Worm (Caenorhabditis elegans) whole organism, young adult: ENCODE measurements around the gene Y46G5A.38.

Experiments used
- B0035.1 ChIP-seq: sonication (generic microtip); optimal IDR thresholded peaks from 2 replicates; lab custom pipeline; 2016; ENCODE audit warnings: missing genetic modification characterization, mild to moderate bottlenecking, missing compliant biosample characterization, missing genotype, missing genetic modification reagents
- C17E4.6 ChIP-seq: fragments of 200-800 bp; sonication (Bioruptor generic); IDR thresholded peaks from 2 replicates; pipeline ENCODE4 v1.3.6; 2022; ENCODE audit warnings: missing genetic modification reagents, missing genetic modification characterization, missing compliant biosample characterization
- F33H1.4 ChIP-seq: fragments of 200-800 bp; sonication (Bioruptor generic); IDR thresholded peaks from 2 replicates; pipeline ENCODE4 v1.3.6; 2022; ENCODE audit warnings: missing genetic modification reagents, missing genetic modification characterization, missing compliant biosample characterization
- F55B11.4 ChIP-seq: sonication (generic microtip); optimal IDR thresholded peaks from 2 replicates; lab custom pipeline; 2016; ENCODE audit warnings: missing compliant biosample characterization, missing genetic modification characterization, borderline replicate concordance; ENCODE audit not compliant: insufficient read depth
- T26A5.8 ChIP-seq: sonication (generic microtip); optimal IDR thresholded peaks from 2 replicates; lab custom pipeline; 2016; ENCODE audit warnings: missing genetic modification characterization, missing compliant biosample characterization
- Y53F4B.3 ChIP-seq: fragments of 200-800 bp; sonication (Bioruptor generic); IDR thresholded peaks from 2 replicates; pipeline ENCODE4 v1.3.6; 2022; ENCODE audit warnings: missing genetic modification reagents, missing genetic modification characterization, missing compliant biosample characterization
- Y79H2A.3 ChIP-seq: fragments of 200-800 bp; sonication (Bioruptor generic); conservative IDR thresholded peaks from 2 replicates; pipeline ENCODE4 v1.3.6; 2022; ENCODE audit warnings: missing genetic modification reagents, missing genetic modification characterization, missing compliant biosample characterization
- Y95B8A.8 ChIP-seq: fragments of 200-800 bp; sonication (Bioruptor generic); IDR thresholded peaks from 2 replicates; pipeline ENCODE4 v1.3.6; 2022; ENCODE audit warnings: missing genetic modification reagents, missing genetic modification characterization, missing compliant biosample characterization
- akir-1 ChIP-seq: fragments of 200-800 bp; sonication (Bioruptor generic); optimal IDR thresholded peaks from 2 replicates; lab custom pipeline; 2018; ENCODE audit warnings: mild to moderate bottlenecking, missing genetic modification characterization, moderate library complexity, missing compliant biosample characterization
- aptf-2 ChIP-seq: fragments of 200-800 bp; sonication (Bioruptor generic); conservative IDR thresholded peaks from 2 replicates; pipeline ENCODE4 v1.3.6; 2022; ENCODE audit warnings: missing genetic modification reagents, missing genetic modification characterization, missing compliant biosample characterization
- atf-7 ChIP-seq: sonication (generic microtip); optimal IDR thresholded peaks from 2 replicates; lab custom pipeline; 2017; ENCODE audit warnings: mild to moderate bottlenecking, missing genetic modification characterization, missing compliant biosample characterization
- attf-3 ChIP-seq: fragments of 200-800 bp; sonication (Bioruptor generic); conservative IDR thresholded peaks from 2 replicates; pipeline ENCODE4 v1.3.6; 2022; ENCODE audit warnings: missing genetic modification reagents, missing genetic modification characterization, missing compliant biosample characterization
- bed-1 ChIP-seq: fragments of 200-800 bp; sonication (Bioruptor generic); IDR thresholded peaks from 2 replicates; pipeline ENCODE4 v1.3.6; 2022; ENCODE audit warnings: missing genetic modification reagents, missing genetic modification characterization, missing compliant biosample characterization
- cebp-2 ChIP-seq: fragments of 200-800 bp; sonication (Bioruptor generic); IDR thresholded peaks from 2 replicates; pipeline ENCODE4 v1.3.6; 2022; ENCODE audit warnings: missing genetic modification characterization, missing compliant biosample characterization
- ceh-100 ChIP-seq: fragments of 200-800 bp; sonication (Bioruptor generic); IDR thresholded peaks from 2 replicates; pipeline ENCODE4 v1.3.6; 2022; ENCODE audit warnings: missing genetic modification reagents, missing genetic modification characterization, missing compliant biosample characterization
- ceh-58 ChIP-seq: fragments of 200-800 bp; sonication (Bioruptor generic); IDR thresholded peaks from 2 replicates; pipeline ENCODE4 v1.3.6; 2022; ENCODE audit warnings: missing genetic modification characterization, missing compliant biosample characterization
- egl-18 ChIP-seq: fragments of 200-800 bp; sonication (Bioruptor generic); IDR thresholded peaks from 2 replicates; pipeline ENCODE4 v1.3.6; 2022; ENCODE audit warnings: missing genetic modification reagents, missing genetic modification characterization, missing compliant biosample characterization
- egl-44 ChIP-seq: fragments of 200-800 bp; sonication (Bioruptor generic); IDR thresholded peaks from 2 replicates; pipeline ENCODE4 v1.3.6; 2022; ENCODE audit warnings: missing genetic modification reagents, missing genetic modification characterization, missing compliant biosample characterization
- egrh-3 ChIP-seq: fragments of 200-800 bp; sonication (Bioruptor generic); IDR thresholded peaks from 2 replicates; pipeline ENCODE4 v1.3.6; 2022; ENCODE audit warnings: missing genetic modification reagents, missing genetic modification characterization, missing compliant biosample characterization
- ekl-4 ChIP-seq: fragments of 200-800 bp; sonication (Bioruptor generic); IDR thresholded peaks from 2 replicates; pipeline ENCODE4 v1.3.6; 2022; ENCODE audit warnings: missing genetic modification reagents, missing genetic modification characterization, missing compliant biosample characterization
- hrde-1 ChIP-seq: sonication (generic microtip); optimal IDR thresholded peaks from 2 replicates; lab custom pipeline; 2016; ENCODE audit warnings: missing genetic modification characterization, mild to moderate bottlenecking, missing compliant biosample characterization, moderate library complexity, missing genotype, missing genetic modification reagents, borderline replicate concordance
- lag-1 ChIP-seq: fragments of 200-800 bp; sonication (Bioruptor generic); IDR thresholded peaks from 2 replicates; pipeline ENCODE4 v1.3.6; 2022; ENCODE audit warnings: missing genetic modification reagents, missing genetic modification characterization, missing compliant biosample characterization
- let-607 ChIP-seq, 2 experiments: fragments of 200-800 bp in 1 of 2; sonication (Bioruptor generic) in 1 of 2; sonication (generic microtip) in 1 of 2; optimal IDR thresholded peaks; 2 replicates each; lab custom pipeline; 2016 to 2018; ENCODE audit warnings: mild to moderate bottlenecking in 2 of 2, missing compliant biosample characterization in 2 of 2, missing genetic modification characterization in 2 of 2, moderate library complexity in 2 of 2, missing genotype in 1 of 2
- lin-35 ChIP-seq, 3 experiments: fragments of 150-350 bp in 2 of 3; sonication (generic microtip) in 1 of 3; optimal IDR thresholded peaks; 2 replicates each; lab custom pipeline; 2014 to 2018; ENCODE audit warnings: missing biosample characterization in 3 of 3, missing genetic modification characterization in 3 of 3, missing genetic modification reagents in 3 of 3
- lin-54 ChIP-seq: fragments of 200-800 bp; sonication (Bioruptor generic); optimal IDR thresholded peaks from 2 replicates; lab custom pipeline; 2018; ENCODE audit warnings: mild to moderate bottlenecking, missing genetic modification characterization, missing compliant biosample characterization
- lir-1 ChIP-seq: fragments of 200-800 bp; sonication (Bioruptor generic); conservative IDR thresholded peaks from 2 replicates; pipeline ENCODE4 v1.3.6; 2022; ENCODE audit warnings: missing genetic modification reagents, missing genetic modification characterization, missing compliant biosample characterization
- lsy-27 ChIP-seq: sonication (generic microtip); optimal IDR thresholded peaks from 2 replicates; lab custom pipeline; 2017; ENCODE audit warnings: missing genetic modification characterization, mild to moderate bottlenecking, missing compliant biosample characterization, antibody characterized with exemption, missing genotype, borderline replicate concordance; ENCODE audit not compliant: insufficient read depth
- madf-10 ChIP-seq: sonication (generic microtip); optimal IDR thresholded peaks from 2 replicates; lab custom pipeline; 2016; ENCODE audit warnings: mild to moderate bottlenecking, missing genetic modification characterization, missing compliant biosample characterization
- madf-3 ChIP-seq: fragments of 200-800 bp; sonication (Bioruptor generic); IDR thresholded peaks from 2 replicates; pipeline ENCODE4 v1.3.6; 2022; ENCODE audit warnings: missing genetic modification reagents, missing genetic modification characterization, missing compliant biosample characterization
- mxl-1 ChIP-seq: sonication (generic microtip); optimal IDR thresholded peaks from 2 replicates; lab custom pipeline; 2016; ENCODE audit warnings: missing genetic modification characterization, missing compliant biosample characterization
- nfya-2 ChIP-seq: fragments of 200-800 bp; sonication (Bioruptor generic); IDR thresholded peaks from 2 replicates; pipeline ENCODE4 v1.3.6; 2022; ENCODE audit warnings: missing genetic modification reagents, missing genetic modification characterization, missing compliant biosample characterization
- nhr-120 ChIP-seq: fragments of 200-800 bp; sonication (Bioruptor generic); IDR thresholded peaks from 2 replicates; pipeline ENCODE4 v1.3.6; 2022; ENCODE audit warnings: missing genetic modification characterization, missing compliant biosample characterization
- nhr-179 ChIP-seq: sonication (generic microtip); optimal IDR thresholded peaks from 2 replicates; lab custom pipeline; 2016; ENCODE audit warnings: mild to moderate bottlenecking, missing genetic modification characterization, missing compliant biosample characterization
- nhr-80 ChIP-seq: sonication (generic microtip); optimal IDR thresholded peaks from 2 replicates; lab custom pipeline; 2016; ENCODE audit warnings: missing genetic modification characterization, missing compliant biosample characterization
- repo-1 ChIP-seq: sonication (generic microtip); optimal IDR thresholded peaks from 2 replicates; lab custom pipeline; 2017; ENCODE audit warnings: mild to moderate bottlenecking, missing genetic modification characterization, missing compliant biosample characterization
- snpc-1.1 ChIP-seq: sonication (generic microtip); optimal IDR thresholded peaks from 2 replicates; lab custom pipeline; 2017; ENCODE audit warnings: missing genetic modification characterization, mild to moderate bottlenecking, missing compliant biosample characterization, antibody characterized with exemption, moderate library complexity, missing genotype, missing genetic modification reagents; ENCODE audit not compliant: insufficient read depth
- somi-1 ChIP-seq: fragments of 200-800 bp; sonication (Bioruptor generic); optimal IDR thresholded peaks from 2 replicates; lab custom pipeline; 2018; ENCODE audit warnings: mild to moderate bottlenecking, missing genetic modification characterization, missing compliant biosample characterization
- tbx-9 ChIP-seq: sonication (generic microtip); optimal IDR thresholded peaks from 2 replicates; lab custom pipeline; 2016; ENCODE audit warnings: borderline replicate concordance, missing genetic modification characterization, inconsistent platforms, missing compliant biosample characterization
- unc-62 ChIP-seq: fragments of 150-350 bp; optimal IDR thresholded peaks from 2 replicates; lab custom pipeline; 2014; ENCODE audit warnings: missing biosample characterization, missing genetic modification reagents, missing genetic modification characterization
- zim-3 ChIP-seq: sonication (generic microtip); optimal IDR thresholded peaks from 2 replicates; lab custom pipeline; 2017; ENCODE audit warnings: mild to moderate bottlenecking, missing genetic modification characterization, moderate library complexity, missing compliant biosample characterization
- ztf-22 ChIP-seq: fragments of 200-800 bp; sonication (Bioruptor generic); optimal IDR thresholded peaks from 2 replicates; lab custom pipeline; 2018; ENCODE audit warnings: mild to moderate bottlenecking, missing genetic modification characterization, moderate library complexity, missing compliant biosample characterization
- ztf-3 ChIP-seq: fragments of 200-800 bp; sonication (Bioruptor generic); optimal IDR thresholded peaks from 2 replicates; lab custom pipeline; 2018; ENCODE audit warnings: mild to moderate bottlenecking, missing genetic modification characterization, missing compliant biosample characterization

The Y46G5A.38 gene

ce11 chrII:12799927-12800522 is 26.8 kb upstream of the Y46G5A.38 start (continued):
- TF ChIP-seq egrh-3 (no peak), ceh-100 (GFP tag; lab: Robert Waterston, UW) (no peak), Y79H2A.3 (GFP tag; lab: Robert Waterston, UW) (no peak), lsy-27 (tag; lab: Kevin White, UChicago) (no peak), lag-1 (GFP tag; lab: Robert Waterston, UW) (no peak), tbx-9 (tag; lab: Kevin White, UChicago) (no peak), atf-7 (tag; lab: Kevin White, UChicago) (no peak), T26A5.8 (no peak), madf-10 (no peak), hrde-1 (tag; lab: Kevin White, UChicago) (peak; percentile 56), ztf-3 (GFP tag; lab: Kevin White, UChicago) (no peak), aptf-2 (GFP tag; lab: Robert Waterston, UW) (no peak), bed-1 (no peak), repo-1 (tag; lab: Kevin White, UChicago) (no peak), madf-3 (GFP tag; lab: Robert Waterston, UW) (0 out of 2 replicates have a peak, but pooled peaks have one; percentile 57), B0035.1 (tag; lab: Kevin White, UChicago) (no peak), attf-3 (GFP tag; lab: Robert Waterston, UW) (0 out of 2 replicates have a peak, but pooled peaks have one; percentile 57), ztf-22 (GFP tag; lab: Kevin White, UChicago) (no peak), ceh-58 (GFP tag; lab: Robert Waterston, UW) (no peak), F55B11.4 (tag; lab: Kevin White, UChicago) (no peak), zim-3 (tag; lab: Kevin White, UChicago) (no peak), egl-44 (GFP tag; lab: Robert Waterston, UW) (no peak), cebp-2 (GFP tag; lab: Robert Waterston, UW) (no peak), F33H1.4 (GFP tag; lab: Robert Waterston, UW) (peak; percentile 84), C17E4.6 (0 out of 2 replicates have a peak, but pooled peaks have one; percentile 33), nhr-179 (tag; lab: Kevin White, UChicago) (no peak), nfya-2 (GFP tag; lab: Robert Waterston, UW) (no peak), lir-1 (GFP tag; lab: Robert Waterston, UW) (no peak), egl-18 (GFP tag; lab: Robert Waterston, UW) (no peak), lin-54 (GFP tag; lab: Kevin White, UChicago) (peak; percentile 98), nhr-120 (no peak), ekl-4 (peak; percentile 77), unc-62 (GFP tag; lab: Kevin White, UChicago) (no peak), akir-1 (GFP tag; lab: Kevin White, UChicago) (no peak), lin-35 (GFP tag; optimal IDR thresholded peaks at IDR 0.05; lab: Kevin White, UChicago) (peak; percentile 26 to 68 (median 49)), Y95B8A.8 (GFP tag; lab: Robert Waterston, UW) (0 out of 2 replicates have a peak, but pooled peaks have one; percentile 4), Y53F4B.3 (GFP tag; lab: Robert Waterston, UW) (no peak), nhr-80 (tag; lab: Kevin White, UChicago) (no peak), somi-1 (GFP tag; lab: Kevin White, UChicago) (no peak), mxl-1 (no peak), let-607 (tag; optimal IDR thresholded peaks at IDR 0.05; lab: Kevin White, UChicago) (no peak), snpc-1.1 (tag; lab: Kevin White, UChicago) (peak; percentile 52)
- TF ChIP-seq, all 124 proteins: peak for 39
